Worm (Caenorhabditis elegans) whole organism, L3 larva: ENCODE results near the gene F13E9.12.

Source experiments
- egl-5 ChIP-seq: fragments of 150-350 bp; optimal IDR thresholded peaks from 2 replicates; lab custom pipeline; 2017; ENCODE audit warnings: missing biosample characterization, missing genetic modification reagents, missing genetic modification characterization, inconsistent platforms
- elt-1 ChIP-seq: fragments of 150-350 bp; optimal IDR thresholded peaks from 2 replicates; lab custom pipeline; 2014; ENCODE audit warnings: missing biosample characterization, missing genetic modification characterization
- nfya-1 ChIP-seq: sonication (generic microtip); optimal IDR thresholded peaks from 2 replicates; lab custom pipeline; 2017; ENCODE audit warnings: missing genetic modification characterization, mild to moderate bottlenecking, missing compliant biosample characterization, antibody characterized with exemption, moderate library complexity; ENCODE audit not compliant: insufficient read depth
- nhr-12 ChIP-seq: fragments of 150-350 bp; optimal IDR thresholded peaks from 2 replicates; lab custom pipeline; 2014; ENCODE audit warnings: missing biosample characterization, missing genetic modification characterization
- sea-2 ChIP-seq: fragments of 150-350 bp; sonication (generic microtip); optimal IDR thresholded peaks from 4 replicates; lab custom pipeline; 2014; ENCODE audit warnings: missing biosample characterization, missing genetic modification reagents, missing genetic modification characterization
- zag-1 ChIP-seq: fragments of 150-350 bp; optimal IDR thresholded peaks from 2 replicates; lab custom pipeline; 2014; ENCODE audit warnings: missing biosample characterization, missing genetic modification characterization

- TF ChIP-seq elt-1 (tag; lab: Kevin White, UChicago) (no peak), zag-1 (tag; lab: Kevin White, UChicago) (no peak), sea-2 (GFP tag; lab: Kevin White, UChicago) (no peak), egl-5 (tag; lab: Kevin White, UChicago) (no peak), nhr-12 (tag; lab: Kevin White, UChicago) (no peak), nfya-1 (tag; lab: Kevin White, UChicago) (no peak)
Observed at ce11 chrIV:10899091-10899490, 24.7 kb upstream of the F13E9.12 start, which contains the start of the genes F13E9.9 and F13E9.19.
